Worm (Caenorhabditis elegans): ENCODE measurements around the gene F32H5.1.

F32H5.1 gene

ce11 chrV:13357652-13358281, at the start of gene F32H5.1 (continued):
- TF ChIP-seq mdt-29 (GFP tag; IDR thresholded peaks at IDR 0.05): no peak
- TF ChIP-seq egl-27 (tag; optimal IDR thresholded peaks at IDR 0.05): no peak
- TF ChIP-seq sdz-12 (GFP tag; optimal IDR thresholded peaks at IDR 0.05): no peak
- peak; percentile 81 for TF ChIP-seq ztf-7 (tag; optimal IDR thresholded peaks at IDR 0.05)
- no peak for TF ChIP-seq T26A8.4 (GFP tag; IDR thresholded peaks at IDR 0.05)
- no peak for TF ChIP-seq daf-12 (tag; optimal IDR thresholded peaks at IDR 0.05)
- no peak for TF ChIP-seq vab-7 (GFP tag; IDR thresholded peaks at IDR 0.05)
- no peak for TF ChIP-seq fos-1 (tag; optimal IDR thresholded peaks at IDR 0.05)
- no peak for TF ChIP-seq zip-11 (GFP tag; IDR thresholded peaks at IDR 0.05)
- no peak for TF ChIP-seq mxl-2 (GFP tag; conservative IDR thresholded peaks at IDR 0.05)
- peak; percentile 18 for TF ChIP-seq aha-1 (tag)
- no peak for TF ChIP-seq dmd-9 (GFP tag; IDR thresholded peaks at IDR 0.05)

- TF ChIP-seq aha-1 (tag): peak; percentile 91
- TF ChIP-seq ztf-7 (tag; optimal IDR thresholded peaks at IDR 0.05): no peak
- no peak for TF ChIP-seq fkh-10 (GFP tag; optimal IDR thresholded peaks at IDR 0.05)
- no peak for TF ChIP-seq dmd-6 (GFP tag; IDR thresholded peaks at IDR 0.05)
- TF ChIP-seq nhr-28 (tag; optimal IDR thresholded peaks at IDR 0.05): peak; percentile 11
Measured at ce11 chrV:13406511-13406910, 48.7 kb upstream of the F32H5.1 start, which contains the start of gene F53F1.2. Gene F53F1.2, plus strand, starts transcription at chrV:13406816.

ce11 chrV:13406032-13406431, 48.2 kb upstream of the F32H5.1 start, which contains the start of gene cutl-1:
Gene cutl-1, minus strand, starts transcription at chrV:13406114.
- no peak for TF ChIP-seq tra-1 (GFP tag; IDR thresholded peaks at IDR 0.05)
- no peak for TF ChIP-seq ctbp-1 (GFP tag; IDR thresholded peaks at IDR 0.05)
- no peak for TF ChIP-seq saeg-2 (GFP tag; IDR thresholded peaks at IDR 0.05)
- TF ChIP-seq gei-8 (GFP tag; optimal IDR thresholded peaks at IDR 0.05): no peak
- TF ChIP-seq T20F7.1 (GFP tag; optimal IDR thresholded peaks at IDR 0.05): peak; percentile 74
- TF ChIP-seq skn-1 (tag; optimal IDR thresholded peaks at IDR 0.05): no peak
- no peak for TF ChIP-seq lim-7 (GFP tag; IDR thresholded peaks at IDR 0.05)
- peak; percentile 94 for TF ChIP-seq Y48G9A.11 (GFP tag; IDR thresholded peaks at IDR 0.05)
- TF ChIP-seq egl-27 (tag; optimal IDR thresholded peaks at IDR 0.05): no peak
- TF ChIP-seq mdt-29 (GFP tag; IDR thresholded peaks at IDR 0.05): no peak
- peak in 1 of 2 experiments; percentile 15 for TF ChIP-seq lsy-2 (tag; optimal IDR thresholded peaks at IDR 0.05)

- peak; percentile 57 for TF ChIP-seq nhr-11 (tag; optimal IDR thresholded peaks at IDR 0.05)
- TF ChIP-seq unc-62 (GFP tag; optimal IDR thresholded peaks at IDR 0.05 in 1 of 2): peak in 1 of 2 experiments; percentile 95
- TF ChIP-seq unc-62 (tag; optimal IDR thresholded peaks at IDR 0.05): no peak
- peak; percentile 57 for TF ChIP-seq hlh-11 (tag; optimal IDR thresholded peaks at IDR 0.05)
- TF ChIP-seq hlh-30 (tag; optimal IDR thresholded peaks at IDR 0.05; ENCODE audit: insufficient read depth): peak; percentile 72
- TF ChIP-seq nhr-102 (tag; optimal IDR thresholded peaks at IDR 0.05): no peak
- TF ChIP-seq nhr-28 (tag; optimal IDR thresholded peaks at IDR 0.05): peak; percentile 69
- no peak for TF ChIP-seq madf-5 (GFP tag; IDR thresholded peaks at IDR 0.05)
Measured at ce11 chrV:13402524-13402923, 44.7 kb upstream of the F32H5.1 start.

ce11 chrV:13401669-13402068, 43.8 kb upstream of the F32H5.1 start:
- no peak for TF ChIP-seq duxl-1 (tag; optimal IDR thresholded peaks at IDR 0.05; ENCODE audit: poor library complexity)
- TF ChIP-seq zip-11 (GFP tag; IDR thresholded peaks at IDR 0.05): no peak
- TF ChIP-seq php-3 (GFP tag; IDR thresholded peaks at IDR 0.05): no peak
- no peak for TF ChIP-seq nhr-6 (tag; optimal IDR thresholded peaks at IDR 0.05)
- TF ChIP-seq tra-1 (GFP tag; IDR thresholded peaks at IDR 0.05): no peak
- no peak for TF ChIP-seq vab-7 (GFP tag; IDR thresholded peaks at IDR 0.05)
- TF ChIP-seq egl-27 (tag; optimal IDR thresholded peaks at IDR 0.05): no peak
- no peak for TF ChIP-seq set-16 (GFP tag; IDR thresholded peaks at IDR 0.05)

All from whole organism, L4 larva.